Worm (Caenorhabditis elegans) whole organism, L1 larva: ENCODE measurements around the gene cdr-7.

ENCODE experiments used
- C04F5.9 ChIP-seq: sonication (generic microtip); optimal IDR thresholded peaks from 2 replicates; lab custom pipeline; 2016; ENCODE audit warnings: missing genetic modification characterization, missing compliant biosample characterization
- C16A3.4 ChIP-seq: fragments of 150-350 bp; optimal IDR thresholded peaks from 2 replicates; lab custom pipeline; 2014; ENCODE audit warnings: missing biosample characterization, missing genetic modification characterization
- C34B4.2 ChIP-seq: sonication (generic microtip); optimal IDR thresholded peaks from 2 replicates; lab custom pipeline; 2017; ENCODE audit warnings: mild to moderate bottlenecking, missing genetic modification characterization, missing compliant biosample characterization
- Y116A8C.19 ChIP-seq: sonication (generic microtip); optimal IDR thresholded peaks from 2 replicates; lab custom pipeline; 2016; ENCODE audit warnings: missing compliant biosample characterization, missing genetic modification characterization, borderline replicate concordance
- aha-1 ChIP-seq: fragments of 150-350 bp; optimal IDR thresholded peaks from 2 replicates; lab custom pipeline; 2014; ENCODE audit warnings: missing biosample characterization, missing genetic modification characterization
- aly-2 ChIP-seq: fragments of 150-350 bp; optimal IDR thresholded peaks from 2 replicates; lab custom pipeline; 2014; ENCODE audit warnings: missing biosample characterization, missing genetic modification characterization
- ama-1 ChIP-seq: fragments of 150-350 bp; optimal IDR thresholded peaks from 2 replicates; lab custom pipeline; 2014
- blmp-1 ChIP-seq: fragments of 150-350 bp; optimal IDR thresholded peaks from 2 replicates; lab custom pipeline; 2014; ENCODE audit warnings: missing biosample characterization, missing genetic modification characterization
- ceh-63 ChIP-seq: fragments of 200-800 bp; sonication (Bioruptor generic); optimal IDR thresholded peaks from 2 replicates; lab custom pipeline; 2018; ENCODE audit warnings: mild to moderate bottlenecking, missing genetic modification characterization, missing compliant biosample characterization
- ceh-8 ChIP-seq: fragments of 200-800 bp; sonication (Bioruptor generic); optimal IDR thresholded peaks from 2 replicates; lab custom pipeline; 2018; ENCODE audit warnings: mild to moderate bottlenecking, missing genetic modification characterization, moderate library complexity, missing compliant biosample characterization
- ceh-82 ChIP-seq, 3 experiments: fragments of 150-350 bp in 1 of 3; sonication (generic microtip) in 2 of 3; optimal IDR thresholded peaks; 2 replicates each; lab custom pipeline; 2014 to 2017; ENCODE audit warnings: missing biosample characterization in 3 of 3, missing genetic modification characterization in 3 of 3
- ceh-88 ChIP-seq: fragments of 200-800 bp; sonication (Bioruptor generic); IDR thresholded peaks from 2 replicates; pipeline ENCODE4 v1.3.6; 2022; ENCODE audit warnings: missing genetic modification characterization, missing compliant biosample characterization
- ces-1 ChIP-seq: fragments of 150-350 bp; optimal IDR thresholded peaks from 2 replicates; lab custom pipeline; 2014; ENCODE audit warnings: missing biosample characterization, missing genetic modification reagents, missing genetic modification characterization
- egl-13 ChIP-seq: sonication (generic microtip); optimal IDR thresholded peaks from 2 replicates; lab custom pipeline; 2016; ENCODE audit warnings: missing genotype, missing genetic modification reagents, missing genetic modification characterization, missing compliant biosample characterization
- elt-2 ChIP-seq: sonication (generic microtip); optimal IDR thresholded peaks from 2 replicates; lab custom pipeline; 2016; ENCODE audit warnings: missing genetic modification characterization, mild to moderate bottlenecking, inconsistent platforms, missing compliant biosample characterization, missing genetic modification reagents
- ets-5 ChIP-seq: fragments of 200-800 bp; sonication (Bioruptor generic); IDR thresholded peaks from 2 replicates; pipeline ENCODE4 v1.3.6; 2022; ENCODE audit warnings: missing genetic modification characterization, missing compliant biosample characterization
- fkh-10 ChIP-seq: sonication (generic microtip); optimal IDR thresholded peaks from 2 replicates; lab custom pipeline; 2017; ENCODE audit warnings: missing biosample characterization, missing genetic modification reagents, missing genetic modification characterization
- fkh-8 ChIP-seq: sonication (generic microtip); optimal IDR thresholded peaks from 2 replicates; lab custom pipeline; 2016; ENCODE audit warnings: mild to moderate bottlenecking, missing genetic modification characterization, missing compliant biosample characterization
- hlh-17 ChIP-seq: fragments of 200-800 bp; sonication (Bioruptor generic); optimal IDR thresholded peaks from 2 replicates; lab custom pipeline; 2018; ENCODE audit warnings: missing genetic modification characterization, mild to moderate bottlenecking, missing compliant biosample characterization, moderate library complexity, borderline replicate concordance
- isw-1 ChIP-seq: fragments of 200-800 bp; sonication (Bioruptor generic); IDR thresholded peaks from 2 replicates; pipeline ENCODE4 v1.3.6; 2022; ENCODE audit warnings: missing genetic modification characterization, missing compliant biosample characterization
- lin-35 ChIP-seq, 2 experiments: fragments of 150-350 bp; optimal IDR thresholded peaks; 2 replicates each; lab custom pipeline; 2014; ENCODE audit warnings: missing biosample characterization in 2 of 2, missing genetic modification characterization in 2 of 2, missing genetic modification reagents in 2 of 2
- lir-3 ChIP-seq: sonication (generic microtip); optimal IDR thresholded peaks from 2 replicates; lab custom pipeline; 2016; ENCODE audit warnings: mild to moderate bottlenecking, missing genetic modification characterization, moderate library complexity, missing compliant biosample characterization; ENCODE audit not compliant: poor library complexity
- lsy-2 ChIP-seq, 2 experiments: fragments of 150-350 bp; optimal IDR thresholded peaks; 2 replicates each; lab custom pipeline; 2014; ENCODE audit warnings: missing biosample characterization in 2 of 2, missing genetic modification characterization in 2 of 2
- mab-9 ChIP-seq: fragments of 200-800 bp; sonication (Bioruptor generic); IDR thresholded peaks from 2 replicates; pipeline ENCODE4 v1.3.6; 2022; ENCODE audit warnings: missing genetic modification reagents, missing genetic modification characterization, missing compliant biosample characterization
- mdl-1 ChIP-seq, 2 experiments: fragments of 150-350 bp; optimal IDR thresholded peaks; 2 replicates each; lab custom pipeline; 2014 to 2017; ENCODE audit warnings: missing biosample characterization in 2 of 2, missing genetic modification characterization in 2 of 2, inconsistent platforms in 1 of 2
- mef-2 ChIP-seq: fragments of 150-350 bp; optimal IDR thresholded peaks from 2 replicates; lab custom pipeline; 2014; ENCODE audit warnings: missing biosample characterization, missing genetic modification characterization
- mep-1 ChIP-seq: fragments of 150-350 bp; optimal IDR thresholded peaks from 2 replicates; lab custom pipeline; 2014; ENCODE audit warnings: missing biosample characterization, missing genetic modification characterization
- nhr-11 ChIP-seq: fragments of 150-350 bp; optimal IDR thresholded peaks from 2 replicates; lab custom pipeline; 2014; ENCODE audit warnings: missing biosample characterization, missing genetic modification characterization
- nhr-12 ChIP-seq: sonication (generic microtip); optimal IDR thresholded peaks from 2 replicates; lab custom pipeline; 2017; ENCODE audit warnings: missing biosample characterization, missing genetic modification characterization
- nhr-19 ChIP-seq: fragments of 200-800 bp; sonication (Bioruptor generic); conservative IDR thresholded peaks from 2 replicates; pipeline ENCODE4 v1.3.6; 2022; ENCODE audit warnings: missing genetic modification characterization, missing compliant biosample characterization
- nhr-20 ChIP-seq: sonication (generic microtip); optimal IDR thresholded peaks from 2 replicates; lab custom pipeline; 2016; ENCODE audit warnings: mild to moderate bottlenecking, missing genetic modification characterization, missing compliant biosample characterization
- nhr-28 ChIP-seq: fragments of 150-350 bp; optimal IDR thresholded peaks from 2 replicates; lab custom pipeline; 2014; ENCODE audit warnings: missing biosample characterization, missing genetic modification characterization
- nhr-47 ChIP-seq: sonication (generic microtip); optimal IDR thresholded peaks from 2 replicates; lab custom pipeline; 2016; ENCODE audit warnings: mild to moderate bottlenecking, missing genetic modification characterization, moderate library complexity, missing compliant biosample characterization
- nhr-71 ChIP-seq: sonication (generic microtip); optimal IDR thresholded peaks from 2 replicates; lab custom pipeline; 2016; ENCODE audit warnings: mild to moderate bottlenecking, missing genetic modification characterization, moderate library complexity, missing compliant biosample characterization
- nhr-76 ChIP-seq: sonication (generic microtip); optimal IDR thresholded peaks from 2 replicates; lab custom pipeline; 2017; ENCODE audit warnings: missing biosample characterization, missing genetic modification characterization
- nhr-84 ChIP-seq: sonication (generic microtip); optimal IDR thresholded peaks from 2 replicates; lab custom pipeline; 2017; ENCODE audit warnings: missing biosample characterization, missing genetic modification characterization
- nhr-90 ChIP-seq: sonication (generic microtip); optimal IDR thresholded peaks from 2 replicates; lab custom pipeline; 2016; ENCODE audit warnings: mild to moderate bottlenecking, missing genetic modification characterization, missing compliant biosample characterization; ENCODE audit not compliant: poor library complexity
- pag-3 ChIP-seq: sonication (generic microtip); optimal IDR thresholded peaks from 2 replicates; lab custom pipeline; 2017; ENCODE audit warnings: missing genetic modification characterization, mild to moderate bottlenecking, missing compliant biosample characterization, antibody characterized with exemption, borderline replicate concordance; ENCODE audit not compliant: insufficient read depth
- pax-3 ChIP-seq: fragments of 200-800 bp; sonication (Bioruptor generic); optimal IDR thresholded peaks from 2 replicates; lab custom pipeline; 2018; ENCODE audit warnings: mild to moderate bottlenecking, missing genetic modification characterization, moderate library complexity, missing compliant biosample characterization
- skn-1 ChIP-seq: fragments of 150-350 bp; optimal IDR thresholded peaks from 2 replicates; lab custom pipeline; 2014; ENCODE audit warnings: missing biosample characterization, missing genetic modification characterization
- sox-4 ChIP-seq: sonication (generic microtip); optimal IDR thresholded peaks from 2 replicates; lab custom pipeline; 2016; ENCODE audit warnings: missing genetic modification characterization, missing compliant biosample characterization
- sptf-1 ChIP-seq: fragments of 150-350 bp; optimal IDR thresholded peaks from 2 replicates; lab custom pipeline; 2014; ENCODE audit warnings: missing biosample characterization, missing genetic modification characterization
- swsn-7 ChIP-seq: sonication (generic microtip); optimal IDR thresholded peaks from 2 replicates; lab custom pipeline; 2016; ENCODE audit warnings: missing genetic modification characterization, missing compliant biosample characterization
- tbx-2 ChIP-seq: sonication (generic microtip); optimal IDR thresholded peaks from 2 replicates; lab custom pipeline; 2016; ENCODE audit warnings: missing genetic modification characterization, missing compliant biosample characterization
- unc-130 ChIP-seq: fragments of 150-350 bp; optimal IDR thresholded peaks from 2 replicates; lab custom pipeline; 2017; ENCODE audit warnings: missing biosample characterization, missing genetic modification characterization, inconsistent platforms
- unc-30 ChIP-seq: sonication (generic microtip); optimal IDR thresholded peaks from 2 replicates; lab custom pipeline; 2017; ENCODE audit warnings: missing biosample characterization, missing genetic modification characterization
- unc-62 ChIP-seq: fragments of 150-350 bp; optimal IDR thresholded peaks from 2 replicates; lab custom pipeline; 2014; ENCODE audit warnings: missing biosample characterization, missing genetic modification reagents, missing genetic modification characterization
- unc-86 ChIP-seq: sonication (generic microtip); optimal IDR thresholded peaks from 2 replicates; lab custom pipeline; 2016; ENCODE audit warnings: missing genetic modification characterization, missing compliant biosample characterization
- unc-98 ChIP-seq: fragments of 200-800 bp; sonication (Bioruptor generic); IDR thresholded peaks from 2 replicates; pipeline ENCODE4 v1.3.6; 2022; ENCODE audit warnings: missing genetic modification characterization, missing compliant biosample characterization
- xbp-1 ChIP-seq: sonication (generic microtip); optimal IDR thresholded peaks from 2 replicates; lab custom pipeline; 2016; ENCODE audit warnings: missing genetic modification characterization, missing compliant biosample characterization
- zag-1 ChIP-seq: fragments of 150-350 bp; optimal IDR thresholded peaks from 2 replicates; lab custom pipeline; 2014; ENCODE audit warnings: missing biosample characterization, missing genetic modification characterization

The cdr-7 gene

DNA sequence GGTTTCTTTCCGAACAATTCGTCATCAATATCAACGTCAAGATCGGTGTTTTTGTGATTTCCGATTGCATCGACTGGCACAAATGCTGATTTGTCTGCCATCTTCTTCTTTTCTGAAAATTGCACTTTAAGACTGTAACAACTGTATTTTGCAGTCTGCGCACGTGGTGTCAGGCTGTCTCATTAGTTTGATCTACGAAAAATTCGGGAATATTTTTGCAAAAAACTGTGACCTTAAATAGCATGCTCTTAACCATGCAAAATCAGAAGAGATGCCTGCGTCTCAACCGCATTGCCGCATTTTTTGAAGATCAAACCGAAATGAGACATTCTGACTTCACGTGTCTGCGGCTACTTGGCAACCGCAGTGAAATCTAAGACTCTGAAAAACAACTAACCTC, 10.5 kb downstream of the cdr-7 start, which contains the start of gene K01D12.7:
TSS of gene K01D12.7 (minus strand) at position 101 of the 400 bp plus-strand sequence.
- TF ChIP-seq pag-3 (tag; lab: Kevin White, UChicago) (no peak), ceh-88 (GFP tag; lab: Robert Waterston, UW) (no peak), nhr-11 (tag; lab: Kevin White, UChicago) (no peak), fkh-8 (tag; lab: Kevin White, UChicago) (no peak), elt-2 (no peak), C34B4.2 (tag; lab: Kevin White, UChicago) (no peak), ceh-8 (GFP tag; lab: Kevin White, UChicago) (no peak), egl-13 (tag; lab: Kevin White, UChicago) (no peak)

DNA sequence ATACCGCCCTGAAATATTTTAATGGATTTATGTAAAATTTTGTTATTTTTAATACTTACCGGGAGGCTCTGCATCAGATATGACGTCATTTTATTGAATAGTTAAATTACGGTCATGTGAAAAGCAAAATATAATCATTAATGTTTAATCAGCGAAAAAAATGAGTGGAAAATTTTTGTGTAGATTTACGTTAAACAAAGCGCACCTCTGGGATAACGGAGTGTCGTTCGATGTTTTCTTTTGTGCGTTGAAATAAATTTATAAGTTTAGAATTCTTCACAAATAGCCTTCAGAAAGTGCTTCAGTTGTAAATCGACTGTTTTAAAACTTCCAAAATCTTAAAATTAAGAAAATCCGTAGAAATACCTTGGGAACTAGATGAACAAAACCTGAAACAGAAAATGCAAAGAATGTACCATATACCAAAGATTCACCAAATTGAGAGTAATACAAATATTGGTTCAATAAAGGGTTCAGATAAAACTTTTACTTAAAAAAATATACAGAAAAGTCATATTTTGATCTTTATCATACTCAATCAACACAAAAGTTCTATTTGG, 11.2 kb downstream of the cdr-7 start, which contains the start of the genes K01D12.20 and miga-1:
TSS of gene K01D12.20 (minus strand) at position 138 of the 560 bp plus-strand sequence.
TSS of gene miga-1 (minus strand) at position 183 of the 560 bp plus-strand sequence.
- TF ChIP-seq mdl-1 (tag; optimal IDR thresholded peaks at IDR 0.05; lab: Kevin White, UChicago) (no peak), aha-1 (no peak), C16A3.4 (tag; lab: Kevin White, UChicago) (peak; percentile 56), blmp-1 (peak; percentile 25), nhr-19 (GFP tag; lab: Robert Waterston, UW) (peak; percentile 22; the same call in 1 of the 2 replicates), swsn-7 (tag; lab: Kevin White, UChicago) (peak; percentile 43), lir-3 (tag; lab: Kevin White, UChicago) (no peak), ama-1 (lab: Kevin White, UChicago) (no peak), hlh-17 (no peak), fkh-8 (tag; lab: Kevin White, UChicago) (no peak), C04F5.9 (tag; lab: Kevin White, UChicago) (no peak), lsy-2 (tag; optimal IDR thresholded peaks at IDR 0.05; lab: Kevin White, UChicago) (peak; percentile 55 to 62), nhr-76 (no peak), ceh-82 (tag; optimal IDR thresholded peaks at IDR 0.05; lab: Kevin White, UChicago) (peak in 2 of 3 experiments; percentile 8 to 11), nhr-47 (peak; percentile 56), nhr-90 (tag; lab: Kevin White, UChicago) (peak; percentile 49), isw-1 (no peak), mef-2 (no peak), sptf-1 (tag; lab: Kevin White, UChicago) (no peak), unc-86 (no peak), unc-62 (GFP tag; lab: Kevin White, UChicago) (no peak), zag-1 (tag; lab: Kevin White, UChicago) (no peak), pax-3 (tag; lab: Kevin White, UChicago) (no peak), elt-2 (peak; percentile 34), ces-1 (GFP tag; lab: Kevin White, UChicago) (no peak), nhr-12 (tag; lab: Kevin White, UChicago) (no peak), ets-5 (GFP tag; lab: Robert Waterston, UW) (no peak), nhr-20 (tag; lab: Kevin White, UChicago) (peak; percentile 46), nhr-28 (tag; lab: Kevin White, UChicago) (no peak), unc-130 (tag; lab: Kevin White, UChicago) (no peak), aly-2 (tag; lab: Kevin White, UChicago) (no peak), lin-35 (GFP tag; optimal IDR thresholded peaks at IDR 0.05; lab: Kevin White, UChicago) (peak; percentile 26 to 63), egl-13 (tag; lab: Kevin White, UChicago) (no peak), Y116A8C.19 (tag; lab: Kevin White, UChicago) (no peak), mep-1 (peak; percentile 59), mab-9 (GFP tag; lab: Robert Waterston, UW) (no peak), skn-1 (tag; lab: Kevin White, UChicago) (peak; percentile 22), nhr-71 (tag; lab: Kevin White, UChicago) (peak; percentile 42), xbp-1 (tag; lab: Kevin White, UChicago) (peak; percentile 32), fkh-10 (GFP tag; lab: Kevin White, UChicago) (no peak), unc-98 (no peak), unc-30 (tag; lab: Kevin White, UChicago) (no peak), ceh-63 (GFP tag; lab: Kevin White, UChicago) (no peak), nhr-84 (tag; lab: Kevin White, UChicago) (no peak), sox-4 (no peak), tbx-2 (peak; percentile 31)
